Worm (Caenorhabditis elegans) whole organism, early embryonic: ENCODE results near the gene F43E2.11.

ENCODE experiments used
- B0310.2 ChIP-seq: sonication (generic microtip); optimal IDR thresholded peaks from 2 replicates; lab custom pipeline; 2016; ENCODE audit warnings: mild to moderate bottlenecking, missing genetic modification characterization, missing compliant biosample characterization
- F13C5.2 ChIP-seq: sonication (generic microtip); optimal IDR thresholded peaks from 2 replicates; lab custom pipeline; 2017; ENCODE audit warnings: mild to moderate bottlenecking, missing genetic modification characterization, inconsistent platforms, missing compliant biosample characterization
- aly-1 ChIP-seq: sonication (generic microtip); optimal IDR thresholded peaks from 2 replicates; lab custom pipeline; 2016; ENCODE audit warnings: missing genetic modification characterization, missing compliant biosample characterization
- ama-1 ChIP-seq: fragments of 150-350 bp; optimal IDR thresholded peaks from 2 replicates; lab custom pipeline; 2014
- ceh-13 ChIP-seq: fragments of 200-800 bp; sonication (Bioruptor generic); optimal IDR thresholded peaks from 2 replicates; lab custom pipeline; 2018; ENCODE audit warnings: mild to moderate bottlenecking, missing genetic modification characterization, missing compliant biosample characterization
- ceh-36 ChIP-seq: sonication (generic microtip); optimal IDR thresholded peaks from 2 replicates; lab custom pipeline; 2016; ENCODE audit warnings: missing genetic modification characterization, inconsistent platforms, missing compliant biosample characterization
- ets-7 ChIP-seq: sonication (generic microtip); optimal IDR thresholded peaks from 2 replicates; lab custom pipeline; 2016; ENCODE audit warnings: missing genotype, missing genetic modification characterization, missing compliant biosample characterization
- flt-1 ChIP-seq: fragments of 200-800 bp; sonication (Bioruptor generic); IDR thresholded peaks from 2 replicates; pipeline ENCODE4 v1.3.6; 2022; ENCODE audit warnings: missing genetic modification characterization, missing compliant biosample characterization
- hmbx-1 ChIP-seq: sonication (generic microtip); optimal IDR thresholded peaks from 2 replicates; lab custom pipeline; 2016; ENCODE audit warnings: mild to moderate bottlenecking, missing genetic modification characterization, missing compliant biosample characterization
- hmg-4 ChIP-seq: fragments of 200-800 bp; sonication (Bioruptor generic); optimal IDR thresholded peaks from 2 replicates; lab custom pipeline; 2018; ENCODE audit warnings: mild to moderate bottlenecking, missing genetic modification characterization, missing compliant biosample characterization
- hnd-1 ChIP-seq: sonication (generic microtip); optimal IDR thresholded peaks from 2 replicates; lab custom pipeline; 2016; ENCODE audit warnings: missing genetic modification characterization, missing compliant biosample characterization
- pes-1 ChIP-seq: fragments of 200-800 bp; sonication (Bioruptor generic); IDR thresholded peaks from 2 replicates; pipeline ENCODE4 v1.3.6; 2022; ENCODE audit warnings: missing genetic modification reagents, missing genetic modification characterization, missing compliant biosample characterization
- scrt-1 ChIP-seq: fragments of 200-800 bp; sonication (Bioruptor generic); IDR thresholded peaks from 2 replicates; pipeline ENCODE4 v1.3.6; 2022; ENCODE audit warnings: missing genetic modification characterization, missing compliant biosample characterization
- sea-1 ChIP-seq: fragments of 200-800 bp; sonication (Bioruptor generic); conservative IDR thresholded peaks from 2 replicates; pipeline ENCODE4 v1.3.6; 2022; ENCODE audit warnings: missing genetic modification characterization, missing compliant biosample characterization
- tbx-11 ChIP-seq: fragments of 200-800 bp; sonication (Bioruptor generic); IDR thresholded peaks from 2 replicates; pipeline ENCODE4 v1.3.6; 2022; ENCODE audit warnings: missing genetic modification characterization, missing compliant biosample characterization
- tbx-37 ChIP-seq: fragments of 200-800 bp; sonication (Bioruptor generic); conservative IDR thresholded peaks from 2 replicates; pipeline ENCODE4 v1.3.6; 2022; ENCODE audit warnings: missing genetic modification reagents, missing genetic modification characterization, missing compliant biosample characterization
- tra-4 ChIP-seq: sonication (generic microtip); optimal IDR thresholded peaks from 2 replicates; lab custom pipeline; 2017; ENCODE audit warnings: missing genetic modification characterization, missing compliant biosample characterization

Gene F43E2.11

ce11 chrII:7393922-7394689 is 24.0 kb upstream of the F43E2.11 start:
- no peak for TF ChIP-seq hmg-4 (GFP tag; lab: Kevin White, UChicago)
- TF ChIP-seq sea-1 (GFP tag; lab: Robert Waterston, UW), result no peak
- TF ChIP-seq flt-1 (GFP tag; lab: Robert Waterston, UW), result no peak
- TF ChIP-seq aly-1, result no peak
- TF ChIP-seq hmbx-1 (tag; lab: Kevin White, UChicago), result no peak
- TF ChIP-seq tbx-37 (GFP tag; lab: Robert Waterston, UW), result no peak
- TF ChIP-seq tra-4 (tag; lab: Kevin White, UChicago), result no peak
- TF ChIP-seq ceh-13, result no peak
- no peak for TF ChIP-seq B0310.2 (tag; lab: Kevin White, UChicago)
- TF ChIP-seq tbx-11, result no peak
- TF ChIP-seq ama-1 (lab: Kevin White, UChicago), result no peak
- no peak for TF ChIP-seq ceh-36
- TF ChIP-seq pes-1 (GFP tag; lab: Robert Waterston, UW), result no peak
- no peak for TF ChIP-seq F13C5.2
- TF ChIP-seq scrt-1 (GFP tag; lab: Robert Waterston, UW), result no peak
- TF ChIP-seq ets-7 (tag; lab: Kevin White, UChicago), result no peak
- no peak for TF ChIP-seq hnd-1 (tag; lab: Kevin White, UChicago)

- TF ChIP-seq sea-1 (GFP tag; lab: Robert Waterston, UW) (no peak), F13C5.2 (no peak)
These were observed 23.3 kb upstream of the F43E2.11 start for ce11 chrII:7393393-7393792.

- no peak for TF ChIP-seq ceh-36
- no peak for TF ChIP-seq scrt-1 (GFP tag; lab: Robert Waterston, UW)
- TF ChIP-seq F13C5.2, result peak; percentile 50
These were observed 22.1 kb upstream of the F43E2.11 start for ce11 chrII:7392052-7392694.

ce11 chrII:7390335-7390734 is 20.2 kb upstream of the F43E2.11 start:
- no peak for TF ChIP-seq F13C5.2
- no peak for TF ChIP-seq B0310.2 (tag; lab: Kevin White, UChicago)
- TF ChIP-seq tbx-37 (GFP tag; lab: Robert Waterston, UW), result no peak
- no peak for TF ChIP-seq tra-4 (tag; lab: Kevin White, UChicago)
- no peak for TF ChIP-seq sea-1 (GFP tag; lab: Robert Waterston, UW)
- no peak for TF ChIP-seq ceh-36
- no peak for TF ChIP-seq flt-1 (GFP tag; lab: Robert Waterston, UW)
- no peak for TF ChIP-seq tbx-11
- TF ChIP-seq pes-1 (GFP tag; lab: Robert Waterston, UW), result no peak
- no peak for TF ChIP-seq ama-1 (lab: Kevin White, UChicago)
- TF ChIP-seq aly-1, result no peak
- TF ChIP-seq hmbx-1 (tag; lab: Kevin White, UChicago), result no peak
- no peak for TF ChIP-seq scrt-1 (GFP tag; lab: Robert Waterston, UW)
- no peak for TF ChIP-seq hnd-1 (tag; lab: Kevin White, UChicago)
- no peak for TF ChIP-seq hmg-4 (GFP tag; lab: Kevin White, UChicago)
- TF ChIP-seq ceh-13, result no peak
- TF ChIP-seq ets-7 (tag; lab: Kevin White, UChicago), result no peak

ce11 chrII:7385442-7385841 is 15.3 kb upstream of the F43E2.11 start, which contains the start of gene sre-3:
sre-3 (plus strand) TSS chrII:7385742.
- TF ChIP-seq ama-1 (lab: Kevin White, UChicago) (no peak), ets-7 (tag; lab: Kevin White, UChicago) (no peak), aly-1 (no peak), scrt-1 (GFP tag; lab: Robert Waterston, UW) (no peak), hmg-4 (GFP tag; lab: Kevin White, UChicago) (no peak), F13C5.2 (no peak), B0310.2 (tag; lab: Kevin White, UChicago) (no peak), hnd-1 (tag; lab: Kevin White, UChicago) (no peak), flt-1 (GFP tag; lab: Robert Waterston, UW) (no peak), ceh-13 (no peak), tra-4 (tag; lab: Kevin White, UChicago) (no peak), pes-1 (GFP tag; lab: Robert Waterston, UW) (no peak), sea-1 (GFP tag; lab: Robert Waterston, UW) (no peak), tbx-37 (GFP tag; lab: Robert Waterston, UW) (no peak), ceh-36 (no peak), hmbx-1 (tag; lab: Kevin White, UChicago) (no peak), tbx-11 (no peak)

ce11 chrII:7381947-7382346 is 11.9 kb upstream of the F43E2.11 start:
- TF ChIP-seq flt-1 (GFP tag; lab: Robert Waterston, UW) (no peak), pes-1 (GFP tag; lab: Robert Waterston, UW) (no peak), aly-1 (no peak), ama-1 (lab: Kevin White, UChicago) (no peak), hmbx-1 (tag; lab: Kevin White, UChicago) (no peak), scrt-1 (GFP tag; lab: Robert Waterston, UW) (no peak)

- no peak for TF ChIP-seq tra-4 (tag; lab: Kevin White, UChicago)
- no peak for TF ChIP-seq ama-1 (lab: Kevin White, UChicago)
- TF ChIP-seq ceh-36, result no peak
- TF ChIP-seq hmg-4 (GFP tag; lab: Kevin White, UChicago), result no peak
- no peak for TF ChIP-seq tbx-11
These were observed 11.1 kb upstream of the F43E2.11 start, which contains the start of gene C07D10.5 for ce11 chrII:7381142-7381611. C07D10.5 (plus strand) TSS chrII:7381561.
